Fruit fly (Drosophila melanogaster): ENCODE data around the gene Got2.

Gene Got2

DNA sequence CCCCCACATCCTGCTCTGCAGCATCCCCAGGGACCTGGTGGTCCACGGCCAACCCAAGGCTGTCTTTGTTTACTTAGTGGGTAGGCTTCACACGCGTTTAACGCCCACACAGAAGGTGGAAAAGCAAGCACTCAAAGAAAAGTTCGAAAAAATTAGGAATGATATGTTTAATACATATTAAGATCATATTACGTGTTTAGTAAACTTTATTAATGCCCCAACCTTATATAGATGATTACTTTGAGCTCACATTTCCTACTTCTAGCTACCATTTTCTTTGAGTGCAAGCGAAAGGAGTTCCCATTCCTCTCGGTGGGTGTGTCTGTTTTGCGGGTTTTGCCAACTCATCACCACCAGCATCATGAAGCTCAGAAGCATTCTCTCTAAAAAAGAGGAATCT, 28.1 kb downstream of the Got2 start (continued):
- TF ChIP-seq chinmo (GFP tag; IDR thresholded peaks at IDR 0.05; ENCODE audit: partially characterized antibody): no peak
- no peak for TF ChIP-seq vnd (GFP tag; IDR thresholded peaks at IDR 0.05; ENCODE audit: partially characterized antibody)
- no peak for TF ChIP-seq CG4854 (GFP tag; optimal IDR thresholded peaks at IDR 0.05)
- TF ChIP-seq CG15696 (tag; optimal IDR thresholded peaks at IDR 0.05): no peak
- no peak for TF ChIP-seq CG9876 (GFP tag; optimal IDR thresholded peaks at IDR 0.05)
- no peak for TF ChIP-seq Doc2 (GFP tag; IDR thresholded peaks at IDR 0.05)
- TF ChIP-seq CG32772 (GFP tag; IDR thresholded peaks at IDR 0.05): no peak
- TF ChIP-seq BEAF-32 (GFP tag; optimal IDR thresholded peaks at IDR 0.05): no peak
- no peak for TF ChIP-seq pum (GFP tag; optimal IDR thresholded peaks at IDR 0.05)
- TF ChIP-seq Bteb2 (GFP tag; optimal IDR thresholded peaks at IDR 0.05): no peak
- TF ChIP-seq CG6654 (GFP tag; optimal IDR thresholded peaks at IDR 0.05): no peak
- no peak for TF ChIP-seq Hr39 (optimal IDR thresholded peaks at IDR 0.05)
- TF ChIP-seq amos (GFP tag; IDR thresholded peaks at IDR 0.05; ENCODE audit: partially characterized antibody): no peak
- peak; percentile 19 for TF ChIP-seq CG10979 (tag; optimal IDR thresholded peaks at IDR 0.05)
- peak; percentile 0 for TF ChIP-seq CG2712 (tag; optimal IDR thresholded peaks at IDR 0.05)
- no peak for TF ChIP-seq jumu (GFP tag; optimal IDR thresholded peaks at IDR 0.05)
- no peak for TF ChIP-seq Fer1 (GFP tag; optimal IDR thresholded peaks at IDR 0.05)
- no peak for TF ChIP-seq onecut (GFP tag; IDR thresholded peaks at IDR 0.05)
- TF ChIP-seq CG2678 (tag; optimal IDR thresholded peaks at IDR 0.05): no peak
- no peak for TF ChIP-seq Dfd (GFP tag; optimal IDR thresholded peaks at IDR 0.05)
- no peak for TF ChIP-seq CG11093 (GFP tag; IDR thresholded peaks at IDR 0.05)
- no peak for TF ChIP-seq Med (GFP tag)
- TF ChIP-seq maf-S (GFP tag; optimal IDR thresholded peaks at IDR 0.05): no peak
- TF ChIP-seq CG13123 (GFP tag; optimal IDR thresholded peaks at IDR 0.05): no peak
- no peak for TF ChIP-seq Meics (GFP tag; optimal IDR thresholded peaks at IDR 0.05)
- no peak for TF ChIP-seq gsb-n (tag; optimal IDR thresholded peaks at IDR 0.05)
- TF ChIP-seq CG15514 (GFP tag; optimal IDR thresholded peaks at IDR 0.05): no peak
- peak; percentile 16 for TF ChIP-seq CG8924 (tag; optimal IDR thresholded peaks at IDR 0.05)
- TF ChIP-seq CG1233 (GFP tag; optimal IDR thresholded peaks at IDR 0.05): no peak
- no peak for TF ChIP-seq lov (optimal IDR thresholded peaks at IDR 0.05)
- TF ChIP-seq lov (GFP tag; IDR thresholded peaks at IDR 0.05): no peak
- no peak for TF ChIP-seq nerfin-1 (tag; optimal IDR thresholded peaks at IDR 0.05)
- TF ChIP-seq grn (GFP tag; optimal IDR thresholded peaks at IDR 0.05): no peak
- TF ChIP-seq sob (GFP tag; IDR thresholded peaks at IDR 0.05): peak; percentile 36; the same call in 1 of the 2 replicates
- no peak for TF ChIP-seq nerfin-2 (GFP tag; IDR thresholded peaks at IDR 0.05; ENCODE audit: partially characterized antibody)
- TF ChIP-seq ci (GFP tag; IDR thresholded peaks at IDR 0.05): peak; percentile 55; the same call in 1 of the 3 replicates
- no peak for TF ChIP-seq Tbp (GFP tag; optimal IDR thresholded peaks at IDR 0.05)
- TF ChIP-seq CG10959 (GFP tag; IDR thresholded peaks at IDR 0.05): no peak
- TF ChIP-seq Mrtf (GFP tag; IDR thresholded peaks at IDR 0.05): no peak
- peak; percentile 58 for TF ChIP-seq gem (tag; optimal IDR thresholded peaks at IDR 0.05)
- no peak for TF ChIP-seq tap (tag; optimal IDR thresholded peaks at IDR 0.05)
- TF ChIP-seq crp (GFP tag; optimal IDR thresholded peaks at IDR 0.05): no peak
- no peak for TF ChIP-seq CG9609 (GFP tag; optimal IDR thresholded peaks at IDR 0.05)
- no peak for TF ChIP-seq sna (GFP tag; IDR thresholded peaks at IDR 0.05; ENCODE audit: partially characterized antibody)
- TF ChIP-seq CG34224 (GFP tag; IDR thresholded peaks at IDR 0.05; ENCODE audit: partially characterized antibody): no peak
- TF ChIP-seq CG15269 (tag; optimal IDR thresholded peaks at IDR 0.05): no peak
- TF ChIP-seq zen2 (GFP tag; IDR thresholded peaks at IDR 0.05; ENCODE audit: partially characterized antibody): no peak
- TF ChIP-seq otp (GFP tag; IDR thresholded peaks at IDR 0.05): no peak
- no peak for TF ChIP-seq gsb (GFP tag; IDR thresholded peaks at IDR 0.05)
- TF ChIP-seq CG12236 (GFP tag; optimal IDR thresholded peaks at IDR 0.05): no peak
- 0 out of 2 replicates have a peak, but pooled peaks have one; percentile 9 for TF ChIP-seq Rfx (GFP tag; IDR thresholded peaks at IDR 0.05)

Data from whole organism, embryonic.